Fruit fly (Drosophila melanogaster) whole organism, embryonic: ENCODE results near the gene Trs23.

Source experiments
- Abd-B ChIP-seq: fragments of 200-800 bp; sonication (Bioruptor generic); optimal IDR thresholded peaks from 2 replicates; lab custom pipeline; 2018; ENCODE audit warnings: missing biosample characterization, mild to moderate bottlenecking, missing genetic modification characterization, moderate library complexity
- CG10462 ChIP-seq: fragments of 200-800 bp; sonication (Bioruptor generic); optimal IDR thresholded peaks from 2 replicates; lab custom pipeline; 2016; ENCODE audit warnings: missing biosample characterization, missing genetic modification characterization
- CG15073 ChIP-seq: fragments of 200-800 bp; sonication (Bioruptor generic); optimal IDR thresholded peaks from 2 replicates; lab custom pipeline; 2016; ENCODE audit warnings: missing biosample characterization, missing genetic modification characterization
- CG17612 ChIP-seq: fragments of 200-800 bp; sonication (Bioruptor generic); IDR thresholded peaks from 2 replicates; pipeline ENCODE4 v1.3.6; 2022; ENCODE audit warnings: missing biosample characterization, missing genetic modification characterization
- Dip3 ChIP-seq: fragments of 200-800 bp; sonication (Bioruptor generic); optimal IDR thresholded peaks from 3 replicates; lab custom pipeline; 2016; ENCODE audit warnings: missing biosample characterization, missing genetic modification characterization
- MESR4 ChIP-seq: fragments of 200-800 bp; sonication (Bioruptor generic); optimal IDR thresholded peaks from 2 replicates; lab custom pipeline; 2018; ENCODE audit warnings: missing biosample characterization, mild to moderate bottlenecking, missing genetic modification characterization, moderate library complexity
- Pdp1 ChIP-seq, 2 experiments: fragments of 200-800 bp; sonication (Bioruptor generic); optimal IDR thresholded peaks; 3 replicates each; lab custom pipeline; 2016; ENCODE audit warnings: missing biosample characterization in 2 of 2, missing genetic modification characterization in 2 of 2, mild to moderate bottlenecking in 1 of 2, moderate library complexity in 1 of 2
- eyg ChIP-seq: fragments of 200-800 bp; sonication (Bioruptor generic); optimal IDR thresholded peaks from 3 replicates; lab custom pipeline; 2016; ENCODE audit warnings: missing biosample characterization, missing genetic modification characterization
- gem ChIP-seq: fragments of 200-800 bp; sonication (Bioruptor generic); optimal IDR thresholded peaks from 2 replicates; lab custom pipeline; 2019; ENCODE audit warnings: missing biosample characterization, mild to moderate bottlenecking, missing genetic modification characterization, moderate library complexity

DNA sequence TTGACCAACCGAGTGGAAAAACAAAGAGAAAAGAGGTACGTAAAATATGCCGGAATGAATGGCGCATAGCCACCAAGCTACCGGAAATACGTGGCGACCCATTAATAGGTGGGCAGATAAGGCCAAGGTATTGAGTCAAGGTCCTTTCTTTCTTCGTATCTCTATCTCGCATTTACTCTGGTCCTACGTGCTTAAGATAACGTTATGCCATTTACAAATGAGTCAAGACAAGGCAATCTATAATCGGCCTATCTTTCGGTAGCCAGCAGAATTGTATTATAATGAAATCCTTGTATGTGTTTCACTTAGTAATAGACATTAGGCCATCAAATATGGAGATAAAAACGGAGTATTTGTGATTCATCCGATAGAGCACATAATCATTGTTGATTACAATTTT lies 30.4 kb downstream of the Trs23 start:
- TF ChIP-seq Abd-B (GFP tag; lab: Kevin White, UChicago) (no peak), gem (tag; lab: Kevin White, UChicago) (no peak), eyg (GFP tag; lab: Kevin White, UChicago) (no peak), Dip3 (GFP tag; lab: Kevin White, UChicago) (no peak), Pdp1 (GFP tag; optimal IDR thresholded peaks at IDR 0.05; lab: Kevin White, UChicago) (no peak), MESR4 (GFP tag; lab: Kevin White, UChicago) (no peak), CG10462 (GFP tag; lab: Kevin White, UChicago) (no peak), CG17612 (no peak), CG15073 (GFP tag; lab: Kevin White, UChicago) (no peak)
